Worm (Caenorhabditis elegans) whole organism, L3 larva: ENCODE data around the gene R11H6.2.

Experiments
- nhr-11 ChIP-seq: fragments of 150-350 bp; optimal IDR thresholded peaks from 2 replicates; lab custom pipeline; 2014; ENCODE audit warnings: missing biosample characterization, missing genetic modification characterization
- nhr-237 ChIP-seq: fragments of 150-350 bp; optimal IDR thresholded peaks from 2 replicates; lab custom pipeline; 2014; ENCODE audit warnings: missing biosample characterization, missing genetic modification characterization
- pha-4 ChIP-seq: fragments of 150-350 bp; optimal IDR thresholded peaks from 2 replicates; lab custom pipeline; 2014; ENCODE audit warnings: missing biosample characterization, missing genetic modification reagents, missing genetic modification characterization
- tbx-2 ChIP-seq: sonication (generic microtip); optimal IDR thresholded peaks from 2 replicates; lab custom pipeline; 2016; ENCODE audit warnings: mild to moderate bottlenecking, missing genetic modification characterization, missing compliant biosample characterization
- unc-39 ChIP-seq: sonication (generic microtip); optimal IDR thresholded peaks from 4 replicates; lab custom pipeline; 2017; ENCODE audit warnings: missing biosample characterization, missing genetic modification characterization
- unc-62 ChIP-seq: fragments of 150-350 bp; sonication (generic microtip); optimal IDR thresholded peaks from 4 replicates; lab custom pipeline; 2014; ENCODE audit warnings: missing biosample characterization, missing genetic modification reagents, missing genetic modification characterization

- TF ChIP-seq tbx-2 (tag; lab: Kevin White, UChicago) (no peak), pha-4 (tag; lab: Kevin White, UChicago) (no peak), unc-62 (no peak), nhr-237 (tag; lab: Kevin White, UChicago) (no peak), nhr-11 (no peak), unc-39 (tag; lab: Kevin White, UChicago) (no peak)
These were observed 12.5 kb upstream of the R11H6.2 start, which contains the start of gene Y40H4A.2 for ce11 chrV:14585351-14585750.
